Worm (Caenorhabditis elegans) whole organism, mixed stage, embryonic: ENCODE results near the gene math-39.

Experiments
- blmp-1 ChIP-seq: fragments of 150-350 bp; optimal IDR thresholded peaks from 2 replicates; lab custom pipeline; 2014; ENCODE audit warnings: missing biosample characterization, missing genetic modification characterization
- ces-1 ChIP-seq: fragments of 150-350 bp; optimal IDR thresholded peaks from 2 replicates; lab custom pipeline; 2014; ENCODE audit warnings: missing biosample characterization, missing genetic modification reagents, missing genetic modification characterization
- elt-3 ChIP-seq: fragments of 150-350 bp; optimal IDR thresholded peaks from 2 replicates; lab custom pipeline; 2014; ENCODE audit warnings: missing biosample characterization, missing genetic modification characterization
- lsy-2 ChIP-seq: fragments of 150-350 bp; optimal IDR thresholded peaks from 2 replicates; lab custom pipeline; 2014; ENCODE audit warnings: missing biosample characterization, missing genetic modification characterization
- mls-2 ChIP-seq: sonication (generic microtip); optimal IDR thresholded peaks from 2 replicates; lab custom pipeline; 2016; ENCODE audit warnings: mild to moderate bottlenecking, missing genetic modification characterization, moderate library complexity, missing compliant biosample characterization
- nhr-12 ChIP-seq: fragments of 150-350 bp; optimal IDR thresholded peaks from 2 replicates; lab custom pipeline; 2014; ENCODE audit warnings: missing biosample characterization, missing genetic modification characterization
- nhr-28 ChIP-seq: fragments of 150-350 bp; optimal IDR thresholded peaks from 2 replicates; lab custom pipeline; 2014; ENCODE audit warnings: missing biosample characterization, missing genetic modification characterization
- nhr-76 ChIP-seq: sonication (generic microtip); optimal IDR thresholded peaks from 2 replicates; lab custom pipeline; 2017; ENCODE audit warnings: missing biosample characterization, missing genetic modification characterization
- sem-2 ChIP-seq: fragments of 200-800 bp; sonication (Bioruptor generic); optimal IDR thresholded peaks from 2 replicates; lab custom pipeline; 2018; ENCODE audit warnings: mild to moderate bottlenecking, missing genetic modification characterization, missing compliant biosample characterization
- snpc-4 ChIP-seq: fragments of 150-350 bp; optimal IDR thresholded peaks from 2 replicates; lab custom pipeline; 2014; ENCODE audit warnings: missing biosample characterization, missing genetic modification characterization

ce11 chrII:1864278-1864677 lies 32.1 kb downstream of the math-39 start, which contains the start of gene C16C4.17:
- TF ChIP-seq mls-2 (tag; lab: Kevin White, UChicago) (no peak), nhr-12 (no peak), sem-2 (GFP tag; lab: Kevin White, UChicago) (no peak), nhr-28 (no peak), snpc-4 (tag; lab: Kevin White, UChicago) (no peak), ces-1 (GFP tag; lab: Kevin White, UChicago) (no peak), nhr-76 (tag; lab: Kevin White, UChicago) (no peak), elt-3 (tag; lab: Kevin White, UChicago) (no peak), blmp-1 (tag; lab: Kevin White, UChicago) (no peak), lsy-2 (tag; lab: Kevin White, UChicago) (no peak)
